Worm (Caenorhabditis elegans) whole organism, mixed stage, embryonic: ENCODE data around the gene nhr-152.
"Not testable (repeated sequence)": the region's sequence is repeated elsewhere in the genome, so short reads cannot be mapped to it uniquely, and the experiment has no call there.

Source experiments
- ham-2 ChIP-seq: fragments of 200-800 bp; sonication (Bioruptor generic); optimal IDR thresholded peaks from 2 replicates; lab custom pipeline; 2018; ENCODE audit warnings: mild to moderate bottlenecking, missing genetic modification characterization, missing compliant biosample characterization
- lin-13 ChIP-seq: fragments of 150-350 bp; optimal IDR thresholded peaks from 2 replicates; lab custom pipeline; 2014; ENCODE audit warnings: missing biosample characterization, missing genetic modification characterization
- pha-4 ChIP-seq: fragments of 150-350 bp; optimal IDR thresholded peaks from 2 replicates; lab custom pipeline; 2018; ENCODE audit warnings: missing biosample characterization, missing genetic modification reagents, missing genetic modification characterization

ce11 chrV:7703536-7703935 lies 17.4 kb downstream of the nhr-152 start, which contains the start of gene srsx-40:
- TF ChIP-seq ham-2 (GFP tag; lab: Kevin White, UChicago); pha-4 (tag; lab: Kevin White, UChicago); lin-13 (tag; lab: Kevin White, UChicago): not testable (repeated sequence)
